Fruit fly (Drosophila melanogaster): ENCODE results near the gene CG6885.

The CG6885 gene

DNA sequence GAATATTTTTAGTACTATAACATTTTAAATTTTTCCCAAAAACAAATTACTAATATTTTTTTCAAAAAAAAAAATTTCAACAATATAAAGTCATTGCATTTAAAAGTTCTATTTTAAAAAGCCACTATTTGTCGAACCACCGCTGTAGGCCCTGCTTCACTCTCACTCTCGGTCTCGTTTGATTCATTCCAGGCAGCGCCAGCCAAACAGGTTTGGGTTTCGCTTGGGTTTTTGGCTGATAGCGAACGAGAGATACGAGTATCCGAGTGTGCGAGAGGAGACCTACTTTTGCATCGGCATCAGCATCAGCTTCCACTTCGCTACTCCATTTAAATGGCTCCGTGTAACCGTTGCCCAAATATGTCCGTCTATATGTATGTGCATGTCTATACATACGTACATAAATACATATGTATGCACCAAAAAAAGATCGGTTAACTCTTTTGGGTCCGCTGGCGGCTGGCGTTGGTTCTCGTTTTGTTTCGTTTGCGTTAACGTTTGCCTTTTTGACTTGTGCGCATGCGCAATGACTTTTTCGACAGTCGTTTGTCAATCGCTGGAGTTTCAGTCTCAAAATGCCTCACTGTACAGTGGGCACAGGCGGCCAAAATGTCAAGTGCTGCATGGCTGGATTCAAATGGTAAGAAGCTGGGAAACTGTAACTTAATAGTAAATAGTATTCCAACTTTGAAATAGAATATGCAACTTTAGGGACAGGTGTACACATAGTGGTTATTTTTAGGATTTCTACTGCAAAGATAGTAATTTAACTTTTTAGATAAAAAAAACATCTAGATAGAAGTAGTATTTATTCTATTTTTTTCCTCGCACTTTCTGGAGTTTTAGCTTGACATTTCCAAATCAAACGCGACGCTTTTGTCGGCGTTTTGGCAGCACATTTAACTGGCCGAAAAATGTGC, 24.8 kb downstream of the CG6885 start (continued):
- TF ChIP-seq unc-4 (GFP tag; IDR thresholded peaks at IDR 0.05; ENCODE audit: partially characterized antibody) (no peak), h (optimal IDR thresholded peaks at IDR 0.05) (no peak), ato (GFP tag; IDR thresholded peaks at IDR 0.05; ENCODE audit: partially characterized antibody) (no peak), Elba2 (GFP tag; optimal IDR thresholded peaks at IDR 0.05) (no peak), slp2 (GFP tag; optimal IDR thresholded peaks at IDR 0.05) (peak; percentile 19), Dbx (GFP tag; IDR thresholded peaks at IDR 0.05) (0 out of 3 replicates have a peak, but pooled peaks have one; percentile 32), dati (GFP tag; IDR thresholded peaks at IDR 0.05) (no peak), kni (GFP tag; optimal IDR thresholded peaks at IDR 0.05) (peak; percentile 65), nau (GFP tag; optimal IDR thresholded peaks at IDR 0.05) (peak; percentile 80), tgo (GFP tag; IDR thresholded peaks at IDR 0.05) (peak; percentile 86), CG9932 (GFP tag; IDR thresholded peaks at IDR 0.05) (peak; percentile 46; the same call in 1 of the 2 replicates), sima (GFP tag; optimal IDR thresholded peaks at IDR 0.05) (no peak), insv (GFP tag; optimal IDR thresholded peaks at IDR 0.05) (no peak), crp (GFP tag; optimal IDR thresholded peaks at IDR 0.05) (peak in 1 of 2 experiments; percentile 34), psq (GFP tag; optimal IDR thresholded peaks at IDR 0.05) (peak; percentile 29), Hand (GFP tag; optimal IDR thresholded peaks at IDR 0.05) (no peak), CG2129 (GFP tag; IDR thresholded peaks at IDR 0.05; ENCODE audit: partially characterized antibody) (no peak), CG17361 (GFP tag; IDR thresholded peaks at IDR 0.05) (peak; percentile 72; the same call in 2 of the 3 replicates), CG18262 (tag; optimal IDR thresholded peaks at IDR 0.05) (peak; percentile 70), CG34376 (GFP tag; optimal IDR thresholded peaks at IDR 0.05) (peak; percentile 27), CG12391 (tag; optimal IDR thresholded peaks at IDR 0.05) (peak; percentile 72), fd64A (GFP tag; optimal IDR thresholded peaks at IDR 0.05) (no peak), hb (GFP tag; IDR thresholded peaks at IDR 0.05; ENCODE audit: partially characterized antibody) (no peak), CG10147 (GFP tag; optimal IDR thresholded peaks at IDR 0.05) (peak; percentile 47), fd102C (GFP tag; optimal IDR thresholded peaks at IDR 0.05) (no peak), chn (GFP tag; optimal IDR thresholded peaks at IDR 0.05) (peak; percentile 47), CG3163 (GFP tag; optimal IDR thresholded peaks at IDR 0.05) (no peak), CG3838 (GFP tag; optimal IDR thresholded peaks at IDR 0.05) (peak; percentile 35), CkIIα-i1 (GFP tag; IDR thresholded peaks at IDR 0.05) (no peak), Atf3 (GFP tag; optimal IDR thresholded peaks at IDR 0.05) (peak; percentile 15), CG5245 (GFP tag; optimal IDR thresholded peaks at IDR 0.05) (peak; percentile 41), CG15479 (GFP tag; optimal IDR thresholded peaks at IDR 0.05) (no peak), CG17912 (GFP tag; optimal IDR thresholded peaks at IDR 0.05) (no peak), tio (GFP tag; optimal IDR thresholded peaks at IDR 0.05) (peak; percentile 71), HHEX (GFP tag; optimal IDR thresholded peaks at IDR 0.05) (peak; percentile 65), danr (GFP tag; IDR thresholded peaks at IDR 0.05) (0 out of 2 replicates have a peak, but pooled peaks have one; percentile 26), H15 (GFP tag; IDR thresholded peaks at IDR 0.05) (peak; percentile 50; the same call in 2 of the 3 replicates), CG11093 (GFP tag; IDR thresholded peaks at IDR 0.05) (peak; percentile 66; the same call in 2 of the 3 replicates), Meics (GFP tag; optimal IDR thresholded peaks at IDR 0.05) (peak; percentile 81), CG1647 (GFP tag; optimal IDR thresholded peaks at IDR 0.05) (no peak), pum (GFP tag; optimal IDR thresholded peaks at IDR 0.05) (peak; percentile 58), CG4617 (GFP tag; optimal IDR thresholded peaks at IDR 0.05; ENCODE audit: borderline replicate concordance) (no peak), sqz (GFP tag; optimal IDR thresholded peaks at IDR 0.05) (peak; percentile 70), CG8924 (tag; optimal IDR thresholded peaks at IDR 0.05) (peak; percentile 78), HLH54F (GFP tag; optimal IDR thresholded peaks at IDR 0.05) (peak; percentile 30), Hsf (GFP tag; optimal IDR thresholded peaks at IDR 0.05) (peak; percentile 68), Hr78 (GFP tag; optimal IDR thresholded peaks at IDR 0.05) (peak in 1 of 2 experiments; percentile 48), Taf1 (GFP tag; IDR thresholded peaks at IDR 0.05) (0 out of 2 replicates have a peak, but pooled peaks have one; percentile 11)

Data from whole organism, embryonic.